Worm (Caenorhabditis elegans) whole organism, midembryonic: ENCODE data around the gene T03G6.7.

ENCODE experiments used
- T22C8.4 ChIP-seq: fragments of 200-800 bp; sonication (Bioruptor generic); IDR thresholded peaks from 2 replicates; pipeline ENCODE4 v1.3.6; 2022; ENCODE audit warnings: missing genetic modification characterization, missing compliant biosample characterization
- cog-1 ChIP-seq: sonication (generic microtip); optimal IDR thresholded peaks from 2 replicates; lab custom pipeline; 2016; ENCODE audit warnings: missing genetic modification characterization, missing compliant biosample characterization
- flt-1 ChIP-seq: fragments of 200-800 bp; sonication (Bioruptor generic); IDR thresholded peaks from 2 replicates; pipeline ENCODE4 v1.3.6; 2022; ENCODE audit warnings: missing genetic modification characterization, missing compliant biosample characterization
- klf-2 ChIP-seq: fragments of 200-800 bp; sonication (Bioruptor generic); conservative IDR thresholded peaks from 2 replicates; pipeline ENCODE4 v1.3.6; 2022; ENCODE audit warnings: missing genetic modification reagents, missing genetic modification characterization, missing compliant biosample characterization
- med-1 ChIP-seq: sonication (generic microtip); optimal IDR thresholded peaks from 2 replicates; lab custom pipeline; 2017; ENCODE audit warnings: missing genetic modification characterization, mild to moderate bottlenecking, missing compliant biosample characterization, antibody characterized with exemption, missing genetic modification reagents; ENCODE audit not compliant: insufficient read depth
- ref-1 ChIP-seq: fragments of 200-800 bp; sonication (Bioruptor generic); conservative IDR thresholded peaks from 2 replicates; pipeline ENCODE4 v1.3.6; 2022; ENCODE audit warnings: missing genetic modification reagents, missing genetic modification characterization, missing compliant biosample characterization
- tab-1 ChIP-seq: fragments of 200-800 bp; sonication (Bioruptor generic); IDR thresholded peaks from 2 replicates; pipeline ENCODE4 v1.3.6; 2022; ENCODE audit warnings: missing genetic modification characterization, missing compliant biosample characterization
- ztf-23 ChIP-seq: fragments of 200-800 bp; sonication (Bioruptor generic); IDR thresholded peaks from 2 replicates; pipeline ENCODE4 v1.3.6; 2022; ENCODE audit warnings: missing genetic modification reagents, missing genetic modification characterization, missing compliant biosample characterization
- ztf-29 ChIP-seq: fragments of 200-800 bp; sonication (Bioruptor generic); IDR thresholded peaks from 2 replicates; pipeline ENCODE4 v1.3.6; 2022; ENCODE audit warnings: missing genetic modification reagents, missing genetic modification characterization, missing compliant biosample characterization

Gene T03G6.7

ce11 chrX:2559979-2560378 lies 33.9 kb upstream of the T03G6.7 start, which contains the start of gene F52H2.5:
TSS of gene F52H2.5 (minus strand) at chrX:2560079.
- TF ChIP-seq flt-1: no peak
- TF ChIP-seq ztf-23 (GFP tag; lab: Robert Waterston, UW): no peak
- TF ChIP-seq T22C8.4: no peak
- TF ChIP-seq ztf-29 (GFP tag; lab: Robert Waterston, UW): no peak
- TF ChIP-seq med-1 (GFP tag; lab: Kevin White, UChicago): no peak
- TF ChIP-seq klf-2 (GFP tag; lab: Robert Waterston, UW): no peak
- TF ChIP-seq ref-1 (GFP tag; lab: Robert Waterston, UW): no peak
- no peak for TF ChIP-seq cog-1 (tag; lab: Kevin White, UChicago)
- no peak for TF ChIP-seq tab-1

- TF ChIP-seq ztf-23 (GFP tag; lab: Robert Waterston, UW): no peak
- no peak for TF ChIP-seq tab-1
Observed at ce11 chrX:2564047-2564446, 29.8 kb upstream of the T03G6.7 start, which contains the start of gene dhcr-24. TSS of gene dhcr-24 (minus strand) at chrX:2564147.

- TF ChIP-seq ztf-23 (GFP tag; lab: Robert Waterston, UW): no peak
- no peak for TF ChIP-seq ztf-29 (GFP tag; lab: Robert Waterston, UW)
- TF ChIP-seq med-1 (GFP tag; lab: Kevin White, UChicago): no peak
- no peak for TF ChIP-seq tab-1
- TF ChIP-seq flt-1: no peak
- no peak for TF ChIP-seq klf-2 (GFP tag; lab: Robert Waterston, UW)
- no peak for TF ChIP-seq T22C8.4
- no peak for TF ChIP-seq cog-1 (tag; lab: Kevin White, UChicago)
- no peak for TF ChIP-seq ref-1 (GFP tag; lab: Robert Waterston, UW)
Observed at ce11 chrX:2565308-2565773, 28.5 kb upstream of the T03G6.7 start, which contains the start of gene F52H2.15. TSS of gene F52H2.15 (plus strand) at chrX:2565358.

- TF ChIP-seq T22C8.4: no peak
- TF ChIP-seq ref-1 (GFP tag; lab: Robert Waterston, UW): no peak
- no peak for TF ChIP-seq ztf-23 (GFP tag; lab: Robert Waterston, UW)
- TF ChIP-seq klf-2 (GFP tag; lab: Robert Waterston, UW): no peak
- TF ChIP-seq med-1 (GFP tag; lab: Kevin White, UChicago): no peak
- no peak for TF ChIP-seq ztf-29 (GFP tag; lab: Robert Waterston, UW)
- no peak for TF ChIP-seq cog-1 (tag; lab: Kevin White, UChicago)
- TF ChIP-seq tab-1: no peak
- TF ChIP-seq flt-1: no peak
Observed at ce11 chrX:2567761-2568160, 26.1 kb upstream of the T03G6.7 start.

- TF ChIP-seq cog-1 (tag; lab: Kevin White, UChicago): no peak
- TF ChIP-seq flt-1: no peak
- no peak for TF ChIP-seq ztf-23 (GFP tag; lab: Robert Waterston, UW)
- no peak for TF ChIP-seq klf-2 (GFP tag; lab: Robert Waterston, UW)
- no peak for TF ChIP-seq ref-1 (GFP tag; lab: Robert Waterston, UW)
- TF ChIP-seq med-1 (GFP tag; lab: Kevin White, UChicago): no peak
- no peak for TF ChIP-seq T22C8.4
- no peak for TF ChIP-seq tab-1
- TF ChIP-seq ztf-29 (GFP tag; lab: Robert Waterston, UW): no peak
Observed at ce11 chrX:2569040-2569439, 24.8 kb upstream of the T03G6.7 start.

ce11 chrX:2572646-2573149 lies 21.1 kb upstream of the T03G6.7 start, which contains the start of the genes ccd-5 and F52H2.1:
TSS of gene ccd-5 (minus strand) at chrX:2572653.
TSS of gene F52H2.1 (plus strand) at chrX:2573099.
- TF ChIP-seq ref-1 (GFP tag; lab: Robert Waterston, UW) (no peak), ztf-23 (GFP tag; lab: Robert Waterston, UW) (no peak), tab-1 (no peak), med-1 (GFP tag; lab: Kevin White, UChicago) (no peak), cog-1 (tag; lab: Kevin White, UChicago) (no peak), ztf-29 (GFP tag; lab: Robert Waterston, UW) (no peak), klf-2 (GFP tag; lab: Robert Waterston, UW) (no peak), T22C8.4 (no peak), flt-1 (no peak)

- TF ChIP-seq ref-1 (GFP tag; lab: Robert Waterston, UW): no peak
- TF ChIP-seq T22C8.4: no peak
- TF ChIP-seq cog-1 (tag; lab: Kevin White, UChicago): no peak
- no peak for TF ChIP-seq flt-1
- TF ChIP-seq med-1 (GFP tag; lab: Kevin White, UChicago): no peak
- no peak for TF ChIP-seq ztf-23 (GFP tag; lab: Robert Waterston, UW)
- no peak for TF ChIP-seq ztf-29 (GFP tag; lab: Robert Waterston, UW)
- TF ChIP-seq tab-1: no peak
- TF ChIP-seq klf-2 (GFP tag; lab: Robert Waterston, UW): no peak
Observed at ce11 chrX:2577442-2577841, 16.4 kb upstream of the T03G6.7 start, which contains the start of gene ttr-42. TSS of gene ttr-42 (plus strand) at chrX:2577742.

- TF ChIP-seq flt-1 (no peak), ztf-29 (GFP tag; lab: Robert Waterston, UW) (no peak), klf-2 (GFP tag; lab: Robert Waterston, UW) (no peak), cog-1 (tag; lab: Kevin White, UChicago) (no peak), ref-1 (GFP tag; lab: Robert Waterston, UW) (no peak), med-1 (GFP tag; lab: Kevin White, UChicago) (no peak), ztf-23 (GFP tag; lab: Robert Waterston, UW) (no peak), T22C8.4 (no peak), tab-1 (no peak)
Observed at ce11 chrX:2580524-2580981, 13.3 kb upstream of the T03G6.7 start, which contains the start of gene H01M10.1. TSS of gene H01M10.1 (minus strand) at chrX:2580574.

- TF ChIP-seq T22C8.4: no peak
- TF ChIP-seq flt-1: no peak
- TF ChIP-seq klf-2 (GFP tag; lab: Robert Waterston, UW): no peak
- TF ChIP-seq med-1 (GFP tag; lab: Kevin White, UChicago): no peak
- no peak for TF ChIP-seq cog-1 (tag; lab: Kevin White, UChicago)
- TF ChIP-seq ztf-23 (GFP tag; lab: Robert Waterston, UW): no peak
- TF ChIP-seq tab-1: no peak
- no peak for TF ChIP-seq ref-1 (GFP tag; lab: Robert Waterston, UW)
- TF ChIP-seq ztf-29 (GFP tag; lab: Robert Waterston, UW): no peak
Observed at ce11 chrX:2581828-2582589, 11.8 kb upstream of the T03G6.7 start.
